Worm (Caenorhabditis elegans): ENCODE results near the gene acer-1.

DNA sequence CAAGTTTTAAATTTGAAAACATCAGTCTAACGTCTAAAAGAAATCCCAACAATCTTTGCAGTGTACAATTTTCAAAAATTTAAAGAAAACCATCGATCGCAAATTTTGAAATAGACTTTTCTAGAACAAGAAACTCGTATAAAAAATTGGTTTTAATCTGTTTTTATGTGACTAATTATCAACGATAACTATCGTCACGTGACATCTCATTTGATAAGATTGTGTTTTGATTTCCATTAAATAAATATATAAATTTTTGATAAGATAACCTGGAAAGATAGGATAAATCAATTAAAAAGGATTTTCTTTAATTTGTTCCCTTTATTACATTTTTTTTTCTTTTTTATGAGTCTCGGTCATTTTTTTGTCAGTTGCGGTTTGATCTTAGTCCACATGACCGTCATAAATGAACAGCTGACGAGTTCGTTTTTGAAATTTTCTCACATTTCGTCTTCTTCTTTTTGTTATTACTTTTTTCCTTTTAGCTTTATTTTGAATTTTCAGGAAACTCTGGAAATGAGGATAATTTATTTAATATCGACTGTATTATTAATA lies 19.4 kb upstream of the acer-1 start, which contains the start of gene asm-1:
- TF ChIP-seq skn-1 (tag; optimal IDR thresholded peaks at IDR 0.05) (no peak), dmd-9 (GFP tag; IDR thresholded peaks at IDR 0.05) (no peak), unc-130 (GFP tag; optimal IDR thresholded peaks at IDR 0.05) (no peak), ceh-28 (tag; optimal IDR thresholded peaks at IDR 0.05) (no peak), pha-4 (GFP tag; IDR thresholded peaks at IDR 0.05) (no peak), pha-4 (tag; optimal IDR thresholded peaks at IDR 0.05) (no peak), jun-1 (tag; optimal IDR thresholded peaks at IDR 0.05) (no peak)

All from whole organism, L4 larva.